Fruit fly (Drosophila melanogaster) whole organism, wandering third instar larva: ENCODE measurements around the gene Elys.

Experiments used
- Abd-B ChIP-seq: fragments of >200 bp; optimal IDR thresholded peaks from 2 replicates; lab custom pipeline; 2017; ENCODE audit warnings: missing biosample characterization, missing genetic modification characterization
- Dfd ChIP-seq: fragments of >200 bp; optimal IDR thresholded peaks from 2 replicates; lab custom pipeline; 2017; ENCODE audit warnings: missing biosample characterization, missing genetic modification characterization
- Dif ChIP-seq: fragments of 200-275, 200-300 bp; sonication (Bioruptor generic); optimal IDR thresholded peaks from 2 replicates; lab custom pipeline; 2018; ENCODE audit warnings: missing biosample characterization, missing genetic modification characterization; ENCODE audit not compliant: partially characterized antibody
- Mio ChIP-seq: sonication (Bioruptor generic); optimal IDR thresholded peaks from 2 replicates; lab custom pipeline; 2016; ENCODE audit warnings: missing biosample characterization, missing genetic modification characterization
- foxo ChIP-seq, 2 experiments: fragments of 200-800 bp; sonication (Bioruptor generic); optimal IDR thresholded peaks; 2 replicates in 1 of 2; 3 replicates in 1 of 2; lab custom pipeline; 2016 to 2017; ENCODE audit warnings: missing biosample characterization in 2 of 2, missing genetic modification characterization in 2 of 2

DNA sequence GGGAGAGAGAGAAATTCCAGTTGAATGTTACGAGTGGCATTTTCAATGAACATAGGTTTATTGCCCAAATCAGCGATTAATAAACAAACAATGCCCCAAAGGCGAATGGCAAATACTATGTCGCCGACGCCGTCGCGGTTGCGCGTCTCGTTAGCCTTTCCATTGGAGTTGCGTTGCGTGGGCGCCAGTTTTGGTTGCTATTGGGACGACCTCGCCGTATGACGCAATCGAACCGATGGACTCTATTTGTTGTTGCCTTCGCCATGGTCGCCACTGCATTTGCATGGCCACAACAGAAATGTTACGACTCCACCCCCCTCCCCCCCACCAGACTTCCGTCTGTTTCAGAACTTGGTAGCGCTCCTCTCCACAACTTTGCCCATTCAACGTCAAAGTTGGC lies 45.5 kb upstream of the Elys start:
- TF ChIP-seq Dif (no peak), Mio (no peak), foxo (GFP tag; optimal IDR thresholded peaks at IDR 0.05; lab: Kevin White, UChicago) (no peak), Abd-B (no peak), Dfd (no peak)
